Worm (Caenorhabditis elegans): Measurements from ENCODE around the gene R02D5.4.

R02D5.4 gene

DNA sequence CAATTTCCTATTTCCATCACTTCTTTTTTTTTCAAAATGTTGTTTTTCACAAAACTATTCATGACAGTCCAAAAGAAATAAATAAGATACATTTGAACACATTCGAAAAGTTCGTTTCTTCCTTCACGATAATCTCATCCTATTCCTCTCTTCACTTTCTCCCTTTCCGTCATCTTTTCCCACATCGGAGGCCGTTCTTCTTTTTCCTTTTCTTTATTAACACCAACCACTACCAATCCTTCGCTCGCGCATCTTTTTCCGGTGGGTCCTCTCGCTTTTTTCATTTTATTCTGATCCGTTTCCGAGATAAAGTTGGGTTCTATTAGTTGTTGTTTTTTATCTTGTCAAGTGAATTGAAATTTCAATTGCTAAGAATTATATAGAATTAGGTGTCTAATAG lies 11.0 kb upstream of the R02D5.4 start:
- no peak for TF ChIP-seq nhr-12 (tag; optimal IDR thresholded peaks at IDR 0.05)
- TF ChIP-seq elt-1 (tag; optimal IDR thresholded peaks at IDR 0.05; ENCODE audit: borderline replicate concordance, insufficient read depth) = peak; percentile 25
- TF ChIP-seq snpc-4 (tag; optimal IDR thresholded peaks at IDR 0.05) = no peak
- TF ChIP-seq mls-2 (tag; optimal IDR thresholded peaks at IDR 0.05) = no peak
- TF ChIP-seq hlh-1 (tag; optimal IDR thresholded peaks at IDR 0.05) = no peak
- no peak for TF ChIP-seq ceh-83 (GFP tag; optimal IDR thresholded peaks at IDR 0.05)
- TF ChIP-seq lsy-2 (tag; optimal IDR thresholded peaks at IDR 0.05) = no peak
- no peak for TF ChIP-seq unc-39 (tag; optimal IDR thresholded peaks at IDR 0.05)
- no peak for TF ChIP-seq ham-2 (GFP tag; optimal IDR thresholded peaks at IDR 0.05)
- no peak for TF ChIP-seq ceh-43 (GFP tag; optimal IDR thresholded peaks at IDR 0.05)
- TF ChIP-seq blmp-1 (tag; optimal IDR thresholded peaks at IDR 0.05) = peak; percentile 89

DNA sequence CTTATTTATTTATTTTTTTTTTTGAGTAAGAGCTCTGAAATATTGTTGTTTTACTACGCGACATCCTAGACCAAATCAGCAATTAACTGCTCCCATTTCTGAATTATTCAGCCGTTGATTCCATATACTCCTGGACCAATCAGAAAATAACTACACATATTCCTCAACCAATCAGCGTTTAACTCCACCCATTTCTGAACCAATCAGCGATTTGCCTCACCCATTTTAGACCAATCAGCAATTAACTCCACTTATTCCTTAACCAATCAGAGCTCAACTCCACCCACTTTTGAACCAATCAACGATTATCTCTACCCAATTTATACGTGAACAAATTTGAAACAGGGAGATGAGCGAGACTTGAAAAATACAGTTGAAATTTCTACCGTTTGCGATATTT lies 9.2 kb upstream of the R02D5.4 start:
- TF ChIP-seq mab-5 (tag; optimal IDR thresholded peaks at IDR 0.05) (no peak), blmp-1 (tag; optimal IDR thresholded peaks at IDR 0.05) (no peak), nhr-28 (tag; optimal IDR thresholded peaks at IDR 0.05) (no peak), cnd-1 (tag; optimal IDR thresholded peaks at IDR 0.05) (no peak)

DNA sequence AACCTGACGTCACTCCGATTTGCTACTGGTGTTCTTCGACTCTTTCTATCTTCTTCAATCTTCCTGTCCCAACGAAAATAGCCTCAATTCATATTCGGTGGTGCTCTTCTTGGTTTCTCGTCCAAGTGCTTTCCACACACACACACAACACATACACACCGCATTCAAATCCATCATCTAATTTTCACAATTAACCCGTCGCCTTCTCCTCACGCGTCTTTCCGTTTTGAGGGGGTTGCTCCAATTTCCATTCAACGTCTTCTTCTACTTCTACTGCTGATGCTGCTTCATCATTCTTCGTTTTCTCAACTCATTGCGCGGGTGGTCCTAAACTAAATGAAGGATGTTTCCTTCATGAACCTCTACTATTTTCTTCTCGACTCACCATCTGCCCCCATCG lies 6.6 kb upstream of the R02D5.4 start:
- no peak for TF ChIP-seq lin-32 (GFP tag; optimal IDR thresholded peaks at IDR 0.05)
- no peak for TF ChIP-seq ham-2 (GFP tag; optimal IDR thresholded peaks at IDR 0.05)
- TF ChIP-seq nhr-237 (tag; optimal IDR thresholded peaks at IDR 0.05) = no peak
- TF ChIP-seq elt-1 (tag; optimal IDR thresholded peaks at IDR 0.05; ENCODE audit: borderline replicate concordance, insufficient read depth) = no peak
- no peak for TF ChIP-seq lsy-2 (tag; optimal IDR thresholded peaks at IDR 0.05)
- peak; percentile 92 for TF ChIP-seq ces-1 (GFP tag; optimal IDR thresholded peaks at IDR 0.05)
- no peak for TF ChIP-seq elt-3 (tag; optimal IDR thresholded peaks at IDR 0.05)
- no peak for TF ChIP-seq lin-13 (tag; optimal IDR thresholded peaks at IDR 0.05)
- TF ChIP-seq sptf-1 (tag; optimal IDR thresholded peaks at IDR 0.05) = peak; percentile 2
- no peak for TF ChIP-seq mab-5 (tag; optimal IDR thresholded peaks at IDR 0.05)
- peak; percentile 55 for TF ChIP-seq drap-1 (GFP tag; optimal IDR thresholded peaks at IDR 0.05)

DNA sequence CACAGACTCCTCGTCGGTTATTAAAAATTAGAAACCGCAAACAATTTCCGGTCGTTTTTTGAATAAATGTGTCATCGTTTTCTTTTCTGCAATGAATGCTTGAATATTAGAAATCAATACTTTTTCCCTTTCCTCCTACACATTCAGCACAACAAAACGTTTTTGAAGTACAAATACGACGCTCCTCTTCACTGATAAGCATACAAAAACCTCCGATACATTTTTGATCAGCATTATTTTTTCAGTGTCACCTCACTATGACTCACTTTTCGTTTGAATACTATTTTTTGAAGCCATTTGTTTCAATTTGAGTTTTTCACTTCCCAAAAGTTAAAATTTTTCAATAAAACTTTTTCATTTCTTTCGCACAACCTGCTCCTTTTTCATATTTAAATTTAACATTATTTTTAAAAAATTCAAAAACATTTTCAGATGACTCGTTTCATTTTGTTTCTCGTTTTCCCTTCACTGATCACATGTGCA lies 1.7 kb downstream of the R02D5.4 start, which contains the start of gene R02D5.3:
R02D5.3 (plus strand) TSS at position 433 of the 483 bp plus-strand sequence.
- TF ChIP-seq mls-2 (tag; optimal IDR thresholded peaks at IDR 0.05) (no peak), tbx-8 (GFP tag; optimal IDR thresholded peaks at IDR 0.05) (no peak), ceh-83 (GFP tag; optimal IDR thresholded peaks at IDR 0.05) (no peak), lsy-2 (tag; optimal IDR thresholded peaks at IDR 0.05) (no peak), nhr-12 (tag; optimal IDR thresholded peaks at IDR 0.05) (no peak), flh-1 (GFP tag; optimal IDR thresholded peaks at IDR 0.05) (no peak), ham-2 (GFP tag; optimal IDR thresholded peaks at IDR 0.05) (no peak), pha-4 (tag; optimal IDR thresholded peaks at IDR 0.05) (no peak), cnd-1 (tag; optimal IDR thresholded peaks at IDR 0.05) (no peak), hlh-1 (tag; optimal IDR thresholded peaks at IDR 0.05) (no peak), nhr-28 (tag; optimal IDR thresholded peaks at IDR 0.05) (no peak), nhr-76 (tag; optimal IDR thresholded peaks at IDR 0.05) (no peak), zip-8 (tag; optimal IDR thresholded peaks at IDR 0.05) (no peak), unc-62 (GFP tag; optimal IDR thresholded peaks at IDR 0.05) (no peak), elt-3 (tag; optimal IDR thresholded peaks at IDR 0.05) (no peak), blmp-1 (tag; optimal IDR thresholded peaks at IDR 0.05) (no peak), mep-1 (tag; optimal IDR thresholded peaks at IDR 0.05) (no peak), lin-13 (tag; optimal IDR thresholded peaks at IDR 0.05) (no peak), unc-39 (tag; optimal IDR thresholded peaks at IDR 0.05) (no peak)

DNA sequence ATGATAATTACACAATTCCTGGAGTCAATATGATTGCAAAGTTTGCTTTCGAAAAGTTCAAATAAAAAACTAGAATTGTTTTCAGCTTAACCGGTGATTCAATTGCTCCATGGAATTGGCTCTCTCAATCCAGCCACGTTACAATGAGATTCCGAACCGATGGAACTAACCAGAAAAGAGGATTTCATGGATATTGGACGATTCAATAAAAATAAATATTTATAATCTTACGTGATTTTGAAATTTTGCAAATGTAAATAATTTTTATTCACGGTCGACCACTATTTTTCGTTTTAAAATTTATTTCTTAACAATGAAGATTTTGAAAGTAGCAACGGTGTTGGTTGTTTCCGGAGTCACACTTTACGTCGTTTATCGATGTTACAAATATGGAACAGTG lies 2.5 kb downstream of the R02D5.4 start, which contains the start of gene R02D5.10:
R02D5.10 (plus strand) TSS at position 301 of the 400 bp plus-strand sequence.
- no peak for TF ChIP-seq zip-8 (tag; optimal IDR thresholded peaks at IDR 0.05)
- no peak for TF ChIP-seq M03D4.4 (tag; optimal IDR thresholded peaks at IDR 0.05)
- no peak for TF ChIP-seq unc-120 (tag; optimal IDR thresholded peaks at IDR 0.05; ENCODE audit: poor library complexity, severe bottlenecking)
- no peak for TF ChIP-seq snpc-4 (tag; optimal IDR thresholded peaks at IDR 0.05)
- TF ChIP-seq nhr-237 (tag; optimal IDR thresholded peaks at IDR 0.05) = no peak
- no peak for TF ChIP-seq ztf-11 (tag; optimal IDR thresholded peaks at IDR 0.05)
- no peak for TF ChIP-seq ces-1 (GFP tag; optimal IDR thresholded peaks at IDR 0.05)
- no peak for TF ChIP-seq drap-1 (GFP tag; optimal IDR thresholded peaks at IDR 0.05)
- TF ChIP-seq tbx-8 (GFP tag; optimal IDR thresholded peaks at IDR 0.05) = no peak
